Worm (Caenorhabditis elegans) whole organism, L2 larva: ENCODE data around the gene F22B7.9.

ENCODE experiments used
- elt-1 ChIP-seq: fragments of 150-350 bp; optimal IDR thresholded peaks from 2 replicates; lab custom pipeline; 2014; ENCODE audit warnings: missing biosample characterization, missing genetic modification characterization
- fos-1 ChIP-seq: fragments of 150-350 bp; optimal IDR thresholded peaks from 2 replicates; lab custom pipeline; 2014; ENCODE audit warnings: missing biosample characterization, missing genetic modification characterization

DNA sequence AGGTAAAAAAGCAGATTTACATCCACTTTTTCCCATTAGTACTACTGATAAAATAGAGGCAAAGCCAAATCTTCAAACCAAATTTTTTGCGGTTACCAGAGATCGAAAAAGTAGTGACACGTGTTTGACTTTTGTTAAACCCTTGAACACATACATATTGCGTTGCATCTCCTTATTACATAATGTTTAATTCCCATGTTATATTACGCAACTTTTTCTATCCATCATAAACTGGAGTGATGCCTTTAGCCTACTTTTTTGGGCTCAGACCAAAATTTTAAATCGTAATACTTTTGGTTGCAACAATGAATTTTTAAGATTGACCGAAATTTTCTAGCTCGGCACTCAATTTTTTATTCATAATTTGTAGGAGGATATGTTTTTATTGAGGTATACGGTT is 31.7 kb downstream of the F22B7.9 start:
- TF ChIP-seq fos-1: no peak
- TF ChIP-seq elt-1 (tag; lab: Kevin White, UChicago): no peak
